Worm (Caenorhabditis elegans) whole organism, early embryonic: ENCODE results near the gene rfc-1.

ENCODE experiments used
- B0310.2 ChIP-seq: sonication (generic microtip); optimal IDR thresholded peaks from 2 replicates; lab custom pipeline; 2016; ENCODE audit warnings: mild to moderate bottlenecking, missing genetic modification characterization, missing compliant biosample characterization
- F13C5.2 ChIP-seq: sonication (generic microtip); optimal IDR thresholded peaks from 2 replicates; lab custom pipeline; 2017; ENCODE audit warnings: mild to moderate bottlenecking, missing genetic modification characterization, inconsistent platforms, missing compliant biosample characterization
- aly-1 ChIP-seq: sonication (generic microtip); optimal IDR thresholded peaks from 2 replicates; lab custom pipeline; 2016; ENCODE audit warnings: missing genetic modification characterization, missing compliant biosample characterization
- ama-1 ChIP-seq: fragments of 150-350 bp; optimal IDR thresholded peaks from 2 replicates; lab custom pipeline; 2014
- ceh-13 ChIP-seq: fragments of 200-800 bp; sonication (Bioruptor generic); optimal IDR thresholded peaks from 2 replicates; lab custom pipeline; 2018; ENCODE audit warnings: mild to moderate bottlenecking, missing genetic modification characterization, missing compliant biosample characterization
- ceh-36 ChIP-seq: sonication (generic microtip); optimal IDR thresholded peaks from 2 replicates; lab custom pipeline; 2016; ENCODE audit warnings: missing genetic modification characterization, inconsistent platforms, missing compliant biosample characterization
- ets-7 ChIP-seq: sonication (generic microtip); optimal IDR thresholded peaks from 2 replicates; lab custom pipeline; 2016; ENCODE audit warnings: missing genotype, missing genetic modification characterization, missing compliant biosample characterization
- flt-1 ChIP-seq: fragments of 200-800 bp; sonication (Bioruptor generic); IDR thresholded peaks from 2 replicates; pipeline ENCODE4 v1.3.6; 2022; ENCODE audit warnings: missing genetic modification characterization, missing compliant biosample characterization
- hmbx-1 ChIP-seq: sonication (generic microtip); optimal IDR thresholded peaks from 2 replicates; lab custom pipeline; 2016; ENCODE audit warnings: mild to moderate bottlenecking, missing genetic modification characterization, missing compliant biosample characterization
- hmg-4 ChIP-seq: fragments of 200-800 bp; sonication (Bioruptor generic); optimal IDR thresholded peaks from 2 replicates; lab custom pipeline; 2018; ENCODE audit warnings: mild to moderate bottlenecking, missing genetic modification characterization, missing compliant biosample characterization
- hnd-1 ChIP-seq: sonication (generic microtip); optimal IDR thresholded peaks from 2 replicates; lab custom pipeline; 2016; ENCODE audit warnings: missing genetic modification characterization, missing compliant biosample characterization
- pes-1 ChIP-seq: fragments of 200-800 bp; sonication (Bioruptor generic); IDR thresholded peaks from 2 replicates; pipeline ENCODE4 v1.3.6; 2022; ENCODE audit warnings: missing genetic modification reagents, missing genetic modification characterization, missing compliant biosample characterization
- scrt-1 ChIP-seq: fragments of 200-800 bp; sonication (Bioruptor generic); IDR thresholded peaks from 2 replicates; pipeline ENCODE4 v1.3.6; 2022; ENCODE audit warnings: missing genetic modification characterization, missing compliant biosample characterization
- sea-1 ChIP-seq: fragments of 200-800 bp; sonication (Bioruptor generic); conservative IDR thresholded peaks from 2 replicates; pipeline ENCODE4 v1.3.6; 2022; ENCODE audit warnings: missing genetic modification characterization, missing compliant biosample characterization
- tbx-11 ChIP-seq: fragments of 200-800 bp; sonication (Bioruptor generic); IDR thresholded peaks from 2 replicates; pipeline ENCODE4 v1.3.6; 2022; ENCODE audit warnings: missing genetic modification characterization, missing compliant biosample characterization
- tbx-37 ChIP-seq: fragments of 200-800 bp; sonication (Bioruptor generic); conservative IDR thresholded peaks from 2 replicates; pipeline ENCODE4 v1.3.6; 2022; ENCODE audit warnings: missing genetic modification reagents, missing genetic modification characterization, missing compliant biosample characterization
- tra-4 ChIP-seq: sonication (generic microtip); optimal IDR thresholded peaks from 2 replicates; lab custom pipeline; 2017; ENCODE audit warnings: missing genetic modification characterization, missing compliant biosample characterization

rfc-1 gene

ce11 chrV:14645817-14646789 is at the start of gene rfc-1, which contains the start of gene pmp-3:
Gene rfc-1 (minus strand): TSS chrV:14645979.
Gene pmp-3 (plus strand): TSS chrV:14646739.
- TF ChIP-seq flt-1 (GFP tag; lab: Robert Waterston, UW) (0 out of 2 replicates have a peak, but pooled peaks have one; percentile 25), F13C5.2 (tag; lab: Kevin White, UChicago) (no peak), hmg-4 (GFP tag; lab: Kevin White, UChicago) (peak; percentile 36)

- TF ChIP-seq flt-1 (GFP tag; lab: Robert Waterston, UW) (peak; percentile 84), sea-1 (GFP tag; lab: Robert Waterston, UW) (peak; percentile 79), tbx-11 (GFP tag; lab: Robert Waterston, UW) (peak; percentile 73; the same call in 1 of the 2 replicates), ama-1 (lab: Kevin White, UChicago) (no peak), scrt-1 (GFP tag; lab: Robert Waterston, UW) (0 out of 2 replicates have a peak, but pooled peaks have one; percentile 72), F13C5.2 (tag; lab: Kevin White, UChicago) (no peak), pes-1 (GFP tag; lab: Robert Waterston, UW) (peak; percentile 84), ceh-13 (GFP tag; lab: Kevin White, UChicago) (peak; percentile 58), tbx-37 (GFP tag; lab: Robert Waterston, UW) (peak; percentile 64), hnd-1 (peak; percentile 32), ets-7 (tag; lab: Kevin White, UChicago) (no peak), B0310.2 (tag; lab: Kevin White, UChicago) (peak; percentile 43), hmg-4 (GFP tag; lab: Kevin White, UChicago) (peak; percentile 26), ceh-36 (tag; lab: Kevin White, UChicago) (no peak), tra-4 (tag; lab: Kevin White, UChicago) (peak; percentile 40), aly-1 (tag; lab: Kevin White, UChicago) (peak; percentile 57), hmbx-1 (tag; lab: Kevin White, UChicago) (no peak)
Measured at ce11 chrV:14689060-14689750, 43.4 kb upstream of the rfc-1 start, which contains the start of gene gasr-8. Gene gasr-8 (plus strand): TSS chrV:14689110.

- TF ChIP-seq ama-1 (lab: Kevin White, UChicago) (peak; percentile 58), ets-7 (tag; lab: Kevin White, UChicago) (peak; percentile 30), aly-1 (tag; lab: Kevin White, UChicago) (no peak)
Measured at ce11 chrV:14688097-14688912, 42.5 kb upstream of the rfc-1 start, which contains the start of gene C47E8.11. Gene C47E8.11 (plus strand): TSS chrV:14688616.

- TF ChIP-seq tra-4 (tag; lab: Kevin White, UChicago) (no peak), hmbx-1 (tag; lab: Kevin White, UChicago) (no peak), B0310.2 (tag; lab: Kevin White, UChicago) (no peak), aly-1 (tag; lab: Kevin White, UChicago) (no peak), ceh-36 (tag; lab: Kevin White, UChicago) (no peak), tbx-37 (GFP tag; lab: Robert Waterston, UW) (no peak), ceh-13 (GFP tag; lab: Kevin White, UChicago) (no peak), flt-1 (GFP tag; lab: Robert Waterston, UW) (peak; percentile 26; the same call in 1 of the 2 replicates), hnd-1 (no peak), scrt-1 (GFP tag; lab: Robert Waterston, UW) (0 out of 2 replicates have a peak, but pooled peaks have one; percentile 41), sea-1 (GFP tag; lab: Robert Waterston, UW) (no peak), pes-1 (GFP tag; lab: Robert Waterston, UW) (no peak), ama-1 (lab: Kevin White, UChicago) (no peak), F13C5.2 (tag; lab: Kevin White, UChicago) (no peak), tbx-11 (GFP tag; lab: Robert Waterston, UW) (no peak)
Measured at ce11 chrV:14687106-14687964, 41.6 kb upstream of the rfc-1 start.

ce11 chrV:14686231-14687105 is 40.7 kb upstream of the rfc-1 start:
- TF ChIP-seq B0310.2 (tag; lab: Kevin White, UChicago), result no peak
- TF ChIP-seq hmbx-1 (tag; lab: Kevin White, UChicago), result no peak
- TF ChIP-seq ceh-13 (GFP tag; lab: Kevin White, UChicago), result no peak
- 0 out of 2 replicates have a peak, but pooled peaks have one; percentile 39 for TF ChIP-seq scrt-1 (GFP tag; lab: Robert Waterston, UW)
